Fruit fly (Drosophila melanogaster) whole organism, prepupa: ENCODE results near the gene Ssb-c31a.

ENCODE experiments used
- Blimp-1 ChIP-seq: fragments of 200-800 bp; sonication (Bioruptor generic); optimal IDR thresholded peaks from 3 replicates; lab custom pipeline; 2017; ENCODE audit warnings: missing biosample characterization, missing genetic modification characterization, mild to moderate bottlenecking, moderate library complexity, missing genetic modification reagents
- CG10631 ChIP-seq: fragments of 200-800 bp; sonication (Bioruptor generic); optimal IDR thresholded peaks from 2 replicates; lab custom pipeline; 2016; ENCODE audit warnings: missing biosample characterization, missing genetic modification characterization
- CG10669 ChIP-seq: fragments of 200-800 bp; sonication (Bioruptor generic); optimal IDR thresholded peaks from 3 replicates; lab custom pipeline; 2018; ENCODE audit warnings: missing biosample characterization, mild to moderate bottlenecking, missing genetic modification characterization, moderate library complexity
- CG11294 ChIP-seq: fragments of 200-800 bp; sonication (Bioruptor generic); IDR thresholded peaks from 2 replicates; pipeline ENCODE4 v1.3.6; 2022; ENCODE audit warnings: missing biosample characterization, missing genetic modification characterization
- CG11902 ChIP-seq: fragments of 200-800 bp; sonication (Bioruptor generic); optimal IDR thresholded peaks from 3 replicates; lab custom pipeline; 2016; ENCODE audit warnings: missing biosample characterization, missing genetic modification characterization
- CG15336 ChIP-seq: fragments of 200-800 bp; sonication (Bioruptor generic); IDR thresholded peaks from 2 replicates; pipeline ENCODE4 v1.3.6; 2022; ENCODE audit warnings: missing biosample characterization, missing genetic modification characterization
- CG1621 ChIP-seq: fragments of 200-800 bp; sonication (Bioruptor generic); optimal IDR thresholded peaks from 3 replicates; lab custom pipeline; 2018; ENCODE audit warnings: missing biosample characterization, mild to moderate bottlenecking, missing genetic modification characterization
- CG3032 ChIP-seq: fragments of 200-800 bp; optimal IDR thresholded peaks from 2 replicates; lab custom pipeline; 2019; ENCODE audit warnings: missing biosample characterization, mild to moderate bottlenecking, missing genetic modification characterization, moderate library complexity
- CG32006 ChIP-seq: fragments of 200-800 bp; sonication (Bioruptor generic); optimal IDR thresholded peaks from 3 replicates; lab custom pipeline; 2017; ENCODE audit warnings: missing biosample characterization, mild to moderate bottlenecking, missing genetic modification characterization
- CG34406 ChIP-seq: fragments of 200-800 bp; sonication (Bioruptor generic); optimal IDR thresholded peaks from 3 replicates; lab custom pipeline; 2016; ENCODE audit warnings: missing biosample characterization, missing genetic modification characterization
- CG4318 ChIP-seq: fragments of 200-800 bp; sonication (Bioruptor generic); optimal IDR thresholded peaks from 3 replicates; lab custom pipeline; 2017; ENCODE audit warnings: missing biosample characterization, mild to moderate bottlenecking, missing genetic modification characterization
- CG6276 ChIP-seq: fragments of 200-800 bp; sonication (Bioruptor generic); optimal IDR thresholded peaks from 2 replicates; lab custom pipeline; 2017; ENCODE audit warnings: missing biosample characterization, mild to moderate bottlenecking, missing genetic modification characterization
- CG6792 ChIP-seq: fragments of 200-800 bp; sonication (Bioruptor generic); optimal IDR thresholded peaks from 3 replicates; lab custom pipeline; 2016; ENCODE audit warnings: missing biosample characterization, missing genetic modification characterization
- CG6808 ChIP-seq: fragments of 200-800 bp; sonication (Bioruptor generic); optimal IDR thresholded peaks from 3 replicates; lab custom pipeline; 2017; ENCODE audit warnings: missing biosample characterization, missing genetic modification characterization, mild to moderate bottlenecking, moderate library complexity, missing genetic modification reagents
- CG8632 ChIP-seq: fragments of 200-800 bp; sonication (Bioruptor generic); optimal IDR thresholded peaks from 3 replicates; lab custom pipeline; 2016; ENCODE audit warnings: missing biosample characterization, missing genetic modification characterization
- Eip78C ChIP-seq: fragments of 200-800 bp; sonication (Bioruptor generic); peaks from one replicate; lab custom pipeline; 2016; ENCODE audit warnings: missing biosample characterization, missing genetic modification characterization
- Eip93F ChIP-seq: fragments of 200-800 bp; sonication (Bioruptor generic); optimal IDR thresholded peaks from 2 replicates; lab custom pipeline; 2016; ENCODE audit warnings: missing biosample characterization, mild to moderate bottlenecking, missing genetic modification characterization
- Ets21C ChIP-seq: fragments of 200-800 bp; sonication (Bioruptor generic); optimal IDR thresholded peaks from 3 replicates; lab custom pipeline; 2016; ENCODE audit warnings: missing biosample characterization, missing genetic modification characterization
- Ets96B ChIP-seq: fragments of 200-800 bp; optimal IDR thresholded peaks from 2 replicates; lab custom pipeline; 2019; ENCODE audit warnings: missing biosample characterization, mild to moderate bottlenecking, missing genetic modification characterization, moderate library complexity
- Gug ChIP-seq: fragments of 200-800 bp; sonication (Bioruptor generic); IDR thresholded peaks from 2 replicates; pipeline ENCODE4 v1.3.6; 2022; ENCODE audit warnings: missing biosample characterization, missing genetic modification characterization
- Hr39 ChIP-seq: fragments of 200-800 bp; sonication (Bioruptor generic); optimal IDR thresholded peaks from 2 replicates; lab custom pipeline; 2016; ENCODE audit warnings: missing biosample characterization, missing genetic modification characterization
- Hr4 ChIP-seq: fragments of 200-800 bp; sonication (Bioruptor generic); optimal IDR thresholded peaks from 3 replicates; lab custom pipeline; 2016; ENCODE audit warnings: missing biosample characterization, missing genetic modification characterization
- Lpt ChIP-seq: fragments of 200-800 bp; sonication (Bioruptor generic); optimal IDR thresholded peaks from 3 replicates; lab custom pipeline; 2016; ENCODE audit warnings: missing biosample characterization, missing genetic modification characterization
- Met ChIP-seq: fragments of 200-800 bp; sonication (Bioruptor generic); optimal IDR thresholded peaks from 3 replicates; lab custom pipeline; 2016; ENCODE audit warnings: missing biosample characterization, missing genetic modification characterization
- OdsH ChIP-seq: fragments of 200-800 bp; sonication (Bioruptor generic); optimal IDR thresholded peaks from 3 replicates; lab custom pipeline; 2016; ENCODE audit warnings: missing biosample characterization, missing genetic modification characterization
- Sox14 ChIP-seq: fragments of 200-800 bp; sonication (Bioruptor generic); optimal IDR thresholded peaks from 3 replicates; lab custom pipeline; 2016; ENCODE audit warnings: missing biosample characterization, missing genetic modification characterization
- dac ChIP-seq: fragments of 200-800 bp; sonication (Bioruptor generic); optimal IDR thresholded peaks from 2 replicates; lab custom pipeline; 2017; ENCODE audit warnings: missing biosample characterization, mild to moderate bottlenecking, missing genetic modification characterization
- eg ChIP-seq: fragments of 200-800 bp; sonication (Bioruptor generic); IDR thresholded peaks from 3 replicates; pipeline ENCODE4 v1.3.6; 2022; ENCODE audit warnings: missing biosample characterization, missing genetic modification characterization
- esn ChIP-seq: fragments of 200-800 bp; sonication (Bioruptor generic); optimal IDR thresholded peaks from 2 replicates; lab custom pipeline; 2016; ENCODE audit warnings: missing biosample characterization, mild to moderate bottlenecking, missing genetic modification characterization, moderate library complexity
- fd59A ChIP-seq: fragments of 200-800 bp; sonication (Bioruptor generic); optimal IDR thresholded peaks from 2 replicates; lab custom pipeline; 2017; ENCODE audit warnings: missing biosample characterization, mild to moderate bottlenecking, missing genetic modification characterization, missing genetic modification reagents
- fd85E ChIP-seq: fragments of 200-800 bp; sonication (Bioruptor generic); optimal IDR thresholded peaks from 3 replicates; lab custom pipeline; 2016; ENCODE audit warnings: missing biosample characterization, missing genetic modification characterization
- fkh ChIP-seq: fragments of 200-800 bp; sonication (Bioruptor generic); optimal IDR thresholded peaks from 3 replicates; lab custom pipeline; 2017; ENCODE audit warnings: missing biosample characterization, mild to moderate bottlenecking, missing genetic modification characterization, moderate library complexity
- net ChIP-seq: fragments of 200-800 bp; sonication (Bioruptor generic); optimal IDR thresholded peaks from 3 replicates; lab custom pipeline; 2016; ENCODE audit warnings: missing biosample characterization, missing genetic modification characterization
- pdm3 ChIP-seq: fragments of 200-800 bp; sonication (Bioruptor generic); optimal IDR thresholded peaks from 3 replicates; lab custom pipeline; 2016; ENCODE audit warnings: missing biosample characterization, missing genetic modification characterization
- salr ChIP-seq, 2 experiments: fragments of 200-800 bp; sonication (Bioruptor generic); optimal IDR thresholded peaks; 3 replicates each; lab custom pipeline; 2016 to 2018; ENCODE audit warnings: missing biosample characterization in 2 of 2, missing genetic modification characterization in 2 of 2, mild to moderate bottlenecking in 1 of 2
- ss ChIP-seq, 2 experiments: fragments of 200-800 bp; sonication (Bioruptor generic); optimal IDR thresholded peaks; 2 replicates in 1 of 2; 3 replicates in 1 of 2; lab custom pipeline; 2017 to 2018; ENCODE audit warnings: mild to moderate bottlenecking in 2 of 2, missing biosample characterization in 2 of 2, missing genetic modification characterization in 2 of 2, moderate library complexity in 1 of 2
- topi ChIP-seq: fragments of 200-800 bp; sonication (Bioruptor generic); optimal IDR thresholded peaks from 3 replicates; lab custom pipeline; 2016; ENCODE audit warnings: missing biosample characterization, missing genetic modification characterization
- vri ChIP-seq: fragments of 200-800 bp; sonication (Bioruptor generic); optimal IDR thresholded peaks from 3 replicates; lab custom pipeline; 2016; ENCODE audit warnings: missing biosample characterization, mild to moderate bottlenecking, missing genetic modification characterization

The Ssb-c31a gene

DNA sequence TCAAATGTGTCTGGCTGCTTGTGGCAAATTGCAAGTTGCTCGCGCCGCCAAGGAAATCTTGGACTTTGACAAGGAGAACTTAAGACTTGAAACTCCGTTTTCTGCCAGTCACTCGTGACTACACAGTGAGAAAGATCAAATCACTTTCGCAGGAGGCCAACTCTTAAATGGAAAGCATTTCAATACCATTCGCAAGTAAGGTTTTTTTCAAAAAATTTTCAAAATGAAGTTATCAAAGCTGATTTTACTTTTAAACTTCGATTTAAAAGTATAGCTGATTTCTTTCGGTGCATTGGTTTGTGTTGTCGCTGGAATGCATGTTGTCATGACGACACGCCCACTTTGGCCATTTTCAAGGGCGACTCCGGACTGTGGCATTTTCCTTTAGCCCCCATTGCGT, 21.2 kb downstream of the Ssb-c31a start (continued):
- TF ChIP-seq Hr4 (GFP tag; lab: Kevin White, UChicago) (peak; percentile 71), CG3032 (tag; lab: Kevin White, UChicago) (peak; percentile 91), CG15336 (GFP tag; lab: Robert Waterston, UW) (peak; percentile 85), pdm3 (GFP tag; lab: Kevin White, UChicago) (peak; percentile 77), CG1621 (tag; lab: Kevin White, UChicago) (peak; percentile 89), CG32006 (GFP tag; lab: Kevin White, UChicago) (peak; percentile 76), vri (GFP tag; lab: Kevin White, UChicago) (no peak), Hr39 (GFP tag; lab: Kevin White, UChicago) (peak; percentile 59), CG10631 (GFP tag; lab: Kevin White, UChicago) (peak; percentile 85), Blimp-1 (GFP tag; lab: Kevin White, UChicago) (no peak), CG6792 (peak; percentile 73), salr (GFP tag; optimal IDR thresholded peaks at IDR 0.05; lab: Kevin White, UChicago) (peak; percentile 78 to 86), CG11294 (GFP tag; lab: Robert Waterston, UW) (peak; percentile 69; the same call in 1 of the 2 replicates), Eip78C (peak; percentile 94), Gug (GFP tag; lab: Robert Waterston, UW) (peak; percentile 73), Ets96B (peak; percentile 85), fkh (GFP tag; lab: Kevin White, UChicago) (no peak), Sox14 (peak; percentile 82), fd59A (GFP tag; lab: Kevin White, UChicago) (peak; percentile 86)
- TF ChIP-seq, all 60 proteins: peak for 55

- peak; percentile 39 for TF ChIP-seq Blimp-1 (GFP tag; lab: Kevin White, UChicago)
- TF ChIP-seq CG6808 = no peak
- TF ChIP-seq ss (GFP tag; optimal IDR thresholded peaks at IDR 0.05; lab: Kevin White, UChicago) = peak; percentile 3 to 45
- TF ChIP-seq Lpt (GFP tag; lab: Kevin White, UChicago) = no peak
- TF ChIP-seq topi (GFP tag; lab: Kevin White, UChicago) = no peak
- peak; percentile 2 for TF ChIP-seq CG10631 (GFP tag; lab: Kevin White, UChicago)
- no peak for TF ChIP-seq CG11902 (GFP tag; lab: Kevin White, UChicago)
- no peak for TF ChIP-seq CG6276
- peak; percentile 35 for TF ChIP-seq fkh (GFP tag; lab: Kevin White, UChicago)
- no peak for TF ChIP-seq CG10669 (GFP tag; lab: Kevin White, UChicago)
- TF ChIP-seq Eip78C = peak; percentile 28
- TF ChIP-seq CG34406 (GFP tag; lab: Kevin White, UChicago) = peak; percentile 26
- TF ChIP-seq Ets21C (GFP tag; lab: Kevin White, UChicago) = no peak
- no peak for TF ChIP-seq Eip93F (GFP tag; lab: Kevin White, UChicago)
- TF ChIP-seq CG15336 (GFP tag; lab: Robert Waterston, UW) = no peak
- peak; percentile 16 for TF ChIP-seq vri (GFP tag; lab: Kevin White, UChicago)
- TF ChIP-seq CG4318 (GFP tag; lab: Kevin White, UChicago) = no peak
- no peak for TF ChIP-seq eg (GFP tag; lab: Robert Waterston, UW)
- TF ChIP-seq fd85E (GFP tag; lab: Kevin White, UChicago) = no peak
- TF ChIP-seq dac (GFP tag; lab: Kevin White, UChicago) = no peak
- peak; percentile 31 for TF ChIP-seq Met (GFP tag; lab: Kevin White, UChicago)
- TF ChIP-seq OdsH (GFP tag; lab: Kevin White, UChicago) = no peak
- TF ChIP-seq net (GFP tag; lab: Kevin White, UChicago) = no peak
- TF ChIP-seq CG8632 = peak; percentile 25
- no peak for TF ChIP-seq CG3032 (tag; lab: Kevin White, UChicago)
- peak; percentile 41 for TF ChIP-seq CG6792
- TF ChIP-seq esn = peak; percentile 18
These were observed 22.4 kb downstream of the Ssb-c31a start for dm6 chr2L:8233571-8233970.
